Fruit fly (Drosophila melanogaster): ENCODE measurements around the gene CG42852.

The CG42852 gene

dm6 chr3L:16733246-16733645 is 22.0 kb upstream of the CG42852 start, which contains the start of gene CG9701:
CG9701 (plus strand) TSS chr3L:16733546.
- no peak for TF ChIP-seq CG17801 (GFP tag; optimal IDR thresholded peaks at IDR 0.05; ENCODE audit: partially characterized antibody)

- no peak for TF ChIP-seq CG17801 (GFP tag; optimal IDR thresholded peaks at IDR 0.05; ENCODE audit: partially characterized antibody)
Observed at dm6 chr3L:16741660-16742059, 13.6 kb upstream of the CG42852 start.

- no peak for TF ChIP-seq CG17801 (GFP tag; optimal IDR thresholded peaks at IDR 0.05; ENCODE audit: partially characterized antibody)
Observed at dm6 chr3L:16743906-16744704, 11.2 kb upstream of the CG42852 start.

DNA sequence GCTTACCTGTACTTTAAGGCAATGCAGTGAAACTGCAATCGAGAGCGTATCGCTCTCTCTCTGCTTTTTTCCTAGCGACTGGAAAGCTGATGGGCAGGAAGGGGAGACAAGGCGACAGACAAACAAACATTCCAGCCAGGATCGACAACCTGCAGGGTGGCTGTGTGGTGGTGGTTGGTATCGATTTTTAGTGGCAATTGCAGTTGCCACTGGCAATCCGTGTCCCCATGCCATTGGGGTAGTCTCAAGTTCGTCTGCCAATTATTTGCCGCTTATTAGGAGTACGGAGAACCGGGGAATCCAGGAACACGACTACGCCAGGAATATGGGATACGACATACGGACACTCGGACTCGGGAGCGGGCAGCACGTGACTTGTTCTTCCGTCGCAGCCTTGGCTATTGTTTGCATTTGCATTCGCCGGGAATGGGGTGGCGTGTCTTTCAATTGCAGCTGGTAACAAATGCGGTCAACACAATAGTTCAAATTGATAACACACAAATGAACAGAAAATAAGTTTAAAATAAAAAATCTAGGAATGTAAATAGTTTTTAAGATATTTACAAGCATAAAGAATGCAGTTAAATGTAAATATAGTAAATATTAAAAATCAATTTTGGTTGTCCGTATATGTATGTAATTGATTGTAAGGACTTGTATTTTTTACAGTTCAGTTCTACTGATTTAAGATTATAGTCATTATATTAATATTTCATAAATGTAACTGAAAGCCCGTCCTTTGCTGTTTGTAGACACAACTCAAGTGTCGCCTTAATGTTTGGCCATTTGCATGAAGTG is 8.5 kb upstream of the CG42852 start:
- no peak for TF ChIP-seq CG17801 (GFP tag; optimal IDR thresholded peaks at IDR 0.05; ENCODE audit: partially characterized antibody)

dm6 chr3L:16748343-16748742 is 6.9 kb upstream of the CG42852 start:
- TF ChIP-seq CG17801 (GFP tag; optimal IDR thresholded peaks at IDR 0.05; ENCODE audit: partially characterized antibody) = no peak

- TF ChIP-seq CG17801 (GFP tag; optimal IDR thresholded peaks at IDR 0.05; ENCODE audit: partially characterized antibody) = no peak
Observed at dm6 chr3L:16749726-16750125, 5.6 kb upstream of the CG42852 start.

- TF ChIP-seq CG17801 (GFP tag; optimal IDR thresholded peaks at IDR 0.05; ENCODE audit: partially characterized antibody) = no peak
Observed at dm6 chr3L:16750750-16751149, 4.5 kb upstream of the CG42852 start.

DNA sequence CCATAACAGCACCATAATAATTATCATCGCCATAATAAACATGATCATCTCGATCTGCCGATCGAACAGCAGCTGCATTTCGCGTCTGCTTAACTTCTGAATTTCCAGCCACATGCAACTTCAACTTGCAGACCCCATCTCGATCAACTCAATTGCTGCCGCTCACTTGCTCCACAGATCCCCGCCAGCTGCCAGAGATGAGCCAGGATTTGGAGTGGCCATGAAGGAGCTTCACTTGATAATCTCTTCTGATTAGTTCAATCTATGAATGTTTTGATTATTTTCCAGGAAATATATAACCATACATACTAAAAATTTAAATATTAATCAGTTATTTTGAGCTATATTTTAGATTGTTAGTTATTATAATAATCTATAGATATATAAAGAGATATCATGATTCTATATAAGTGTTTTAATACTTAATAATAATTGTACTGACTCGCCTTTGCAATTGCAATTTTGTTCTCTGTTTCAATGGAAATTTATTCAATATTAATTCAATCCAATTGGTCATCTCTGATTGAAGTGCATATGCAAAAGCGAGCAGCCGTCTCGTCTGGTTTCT is 3.7 kb upstream of the CG42852 start:
- no peak for TF ChIP-seq CG17801 (GFP tag; optimal IDR thresholded peaks at IDR 0.05; ENCODE audit: partially characterized antibody)

DNA sequence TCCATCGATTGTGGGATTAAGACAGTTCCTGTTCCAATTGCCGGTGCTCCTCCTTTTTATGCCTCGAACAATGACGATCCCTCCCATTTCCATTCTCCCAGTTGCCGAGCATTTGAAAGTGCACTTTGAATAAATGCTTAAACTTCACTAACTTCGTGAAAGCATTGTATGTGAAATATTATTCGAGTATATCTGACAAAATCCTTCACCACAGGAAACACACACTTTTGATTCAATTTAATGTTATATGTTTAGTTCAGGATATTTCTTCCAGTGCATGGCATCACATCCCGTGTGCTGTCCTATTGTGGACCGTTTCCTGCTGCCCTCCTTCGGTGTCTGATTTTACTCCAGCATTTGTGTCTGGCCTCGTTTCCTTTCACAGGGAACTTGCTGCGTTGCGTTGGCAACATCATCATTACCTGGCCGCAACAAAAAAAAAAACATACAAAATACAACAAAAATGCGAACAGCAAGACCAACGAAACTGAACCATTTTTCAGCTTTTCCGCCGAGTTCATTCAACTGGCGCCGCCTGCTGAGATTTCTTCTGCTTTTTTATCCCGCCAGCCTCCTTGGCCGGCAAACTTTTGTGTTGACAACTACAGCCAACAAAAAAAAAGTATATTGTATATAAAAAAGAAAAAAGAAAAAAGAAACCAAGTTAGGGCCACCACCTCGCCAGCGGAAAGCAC is 2.7 kb upstream of the CG42852 start:
- TF ChIP-seq CG17801 (GFP tag; optimal IDR thresholded peaks at IDR 0.05; ENCODE audit: partially characterized antibody) = no peak

DNA sequence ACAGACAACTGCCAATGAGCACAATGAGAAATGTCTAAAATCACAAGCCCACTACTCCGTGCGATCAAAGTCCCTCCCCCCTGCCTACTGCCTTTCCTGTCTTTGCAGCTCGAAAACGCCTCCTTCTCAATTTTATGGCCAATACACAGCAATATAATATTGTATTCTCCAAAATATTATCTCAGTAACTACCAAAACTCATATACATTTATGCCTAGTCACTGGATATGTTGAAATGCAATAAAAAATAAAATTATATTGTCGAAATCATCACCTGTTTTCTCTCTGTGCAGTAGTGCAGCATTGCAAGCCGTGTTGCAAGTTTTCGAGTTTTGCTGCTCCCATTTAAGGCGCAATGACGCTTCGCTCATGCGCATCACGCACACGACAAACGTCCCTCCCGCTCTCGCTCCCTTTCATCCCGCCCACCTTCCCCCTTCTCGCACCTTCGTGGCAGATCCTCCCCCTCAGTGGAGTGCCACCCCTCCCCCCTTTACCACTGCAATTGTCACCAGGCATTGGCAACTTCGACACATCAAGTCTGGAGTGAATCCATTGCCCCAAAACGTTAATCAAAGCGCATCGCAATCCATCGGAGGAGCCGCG is 3.3 kb downstream of the CG42852 start:
- TF ChIP-seq CG17801 (GFP tag; optimal IDR thresholded peaks at IDR 0.05; ENCODE audit: partially characterized antibody) = no peak

DNA sequence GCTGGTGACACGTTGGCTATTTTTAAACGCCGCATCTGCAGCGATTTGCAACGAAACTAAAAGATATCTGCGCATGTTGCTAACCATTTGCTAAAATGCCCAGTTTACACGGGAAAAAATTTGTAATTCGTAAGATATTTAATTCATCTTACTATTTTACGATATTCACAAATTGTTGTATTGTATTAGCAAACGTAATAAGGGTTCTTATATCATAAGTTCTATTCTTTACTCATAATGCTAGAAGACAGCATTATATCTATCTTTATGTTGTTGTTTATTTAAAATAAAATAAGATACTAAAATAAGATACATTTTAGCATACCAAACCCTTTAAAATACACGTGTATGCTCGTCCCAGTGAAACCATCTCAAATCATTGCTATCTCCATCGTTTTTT is 4.2 kb downstream of the CG42852 start:
- TF ChIP-seq CG17801 (GFP tag; optimal IDR thresholded peaks at IDR 0.05; ENCODE audit: partially characterized antibody) = no peak

DNA sequence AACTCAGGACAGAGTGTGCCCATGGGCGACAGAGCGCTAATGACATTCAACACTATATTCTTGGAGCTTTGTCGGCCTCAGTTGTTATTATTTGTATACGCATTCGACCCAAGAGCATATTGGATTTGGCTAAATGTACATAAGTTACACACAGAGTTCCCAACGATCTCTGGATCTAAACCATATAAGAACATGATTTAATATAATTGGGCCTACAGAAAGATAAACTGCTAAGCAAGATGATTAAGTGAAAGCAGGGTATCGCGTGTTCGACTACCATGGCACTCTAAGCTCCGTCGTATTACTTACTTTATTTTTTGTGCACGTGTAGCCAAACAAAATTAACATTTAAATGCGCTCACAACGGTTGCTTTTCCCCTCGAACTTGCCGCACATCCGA is 5.0 kb downstream of the CG42852 start:
- TF ChIP-seq CG17801 (GFP tag; optimal IDR thresholded peaks at IDR 0.05; ENCODE audit: partially characterized antibody) = no peak

DNA sequence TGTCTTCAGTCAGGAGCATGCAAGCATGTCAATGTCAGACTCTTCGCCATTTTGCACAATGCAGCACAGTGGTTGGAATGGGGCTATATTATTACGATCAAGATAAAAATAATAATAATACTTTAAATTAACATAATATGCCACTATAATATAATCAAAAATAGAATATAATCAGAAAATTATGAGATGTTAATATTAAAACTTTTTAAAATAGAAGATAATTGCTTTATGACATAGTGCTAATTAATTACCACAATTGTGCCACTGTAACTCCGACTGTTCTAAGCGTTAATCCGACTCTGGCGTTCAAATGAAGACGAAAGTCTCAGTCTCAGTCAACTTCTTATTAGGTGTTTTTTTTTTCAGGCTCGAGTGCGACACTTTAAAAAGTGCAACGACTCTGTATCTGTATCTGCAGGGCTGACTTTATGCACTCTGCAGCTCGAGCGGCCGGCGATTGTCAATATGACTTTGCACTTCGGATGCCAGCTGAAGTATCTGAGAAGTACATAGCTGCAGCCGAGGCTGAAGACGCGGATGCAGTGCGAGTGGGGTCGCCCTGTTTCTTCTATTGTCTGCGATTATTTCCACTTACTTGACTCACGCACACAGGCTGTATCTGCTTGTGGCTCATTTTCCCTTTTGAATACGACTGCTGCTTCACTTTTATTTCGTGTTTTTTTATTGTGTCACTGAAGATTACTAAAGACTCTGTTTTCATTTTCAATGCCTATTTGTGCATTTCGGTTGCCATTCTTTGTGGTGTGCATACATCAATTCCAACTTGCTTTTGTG is 7.1 kb downstream of the CG42852 start:
- no peak for TF ChIP-seq CG17801 (GFP tag; optimal IDR thresholded peaks at IDR 0.05; ENCODE audit: partially characterized antibody)
